Worm (Caenorhabditis elegans) whole organism, L1 larva: ENCODE measurements around the gene ZK795.2.

Experiments
- C04F5.9 ChIP-seq: sonication (generic microtip); optimal IDR thresholded peaks from 2 replicates; lab custom pipeline; 2016; ENCODE audit warnings: missing genetic modification characterization, missing compliant biosample characterization
- C16A3.4 ChIP-seq: fragments of 150-350 bp; optimal IDR thresholded peaks from 2 replicates; lab custom pipeline; 2014; ENCODE audit warnings: missing biosample characterization, missing genetic modification characterization
- F16B12.6 ChIP-seq: fragments of 150-350 bp; optimal IDR thresholded peaks from 2 replicates; lab custom pipeline; 2014; ENCODE audit warnings: missing biosample characterization, missing genetic modification characterization
- blmp-1 ChIP-seq: fragments of 150-350 bp; optimal IDR thresholded peaks from 2 replicates; lab custom pipeline; 2014; ENCODE audit warnings: missing biosample characterization, missing genetic modification characterization
- ceh-8 ChIP-seq: fragments of 200-800 bp; sonication (Bioruptor generic); optimal IDR thresholded peaks from 2 replicates; lab custom pipeline; 2018; ENCODE audit warnings: mild to moderate bottlenecking, missing genetic modification characterization, moderate library complexity, missing compliant biosample characterization
- ceh-82 ChIP-seq, 3 experiments: fragments of 150-350 bp in 1 of 3; sonication (generic microtip) in 2 of 3; optimal IDR thresholded peaks; 2 replicates each; lab custom pipeline; 2014 to 2017; ENCODE audit warnings: missing biosample characterization in 3 of 3, missing genetic modification characterization in 3 of 3
- ceh-88 ChIP-seq: fragments of 200-800 bp; sonication (Bioruptor generic); IDR thresholded peaks from 2 replicates; pipeline ENCODE4 v1.3.6; 2022; ENCODE audit warnings: missing genetic modification characterization, missing compliant biosample characterization
- ceh-90 ChIP-seq: sonication (generic microtip); optimal IDR thresholded peaks from 2 replicates; lab custom pipeline; 2016; ENCODE audit warnings: missing genetic modification characterization, missing compliant biosample characterization
- ces-1 ChIP-seq: fragments of 150-350 bp; optimal IDR thresholded peaks from 2 replicates; lab custom pipeline; 2014; ENCODE audit warnings: missing biosample characterization, missing genetic modification reagents, missing genetic modification characterization
- dpl-1 ChIP-seq, 3 experiments: fragments of 150-350 bp in 2 of 3; sonication (generic microtip) in 1 of 3; optimal IDR thresholded peaks; 2 replicates each; lab custom pipeline; 2014 to 2017; ENCODE audit warnings: missing biosample characterization in 3 of 3, missing genetic modification characterization in 3 of 3, missing genetic modification reagents in 3 of 3
- efl-1 ChIP-seq, 4 experiments: fragments of 150-350 bp; optimal IDR thresholded peaks in 3 of 4; peaks in 1 of 4; 1 replicate in 1 of 4; 2 replicates in 3 of 4; lab custom pipeline; 2014; ENCODE audit warnings: missing biosample characterization in 2 of 4, missing genetic modification characterization in 2 of 4, missing genetic modification reagents in 2 of 4
- efl-3 ChIP-seq: fragments of 200-800 bp; sonication (Bioruptor generic); optimal IDR thresholded peaks from 2 replicates; lab custom pipeline; 2018; ENCODE audit warnings: mild to moderate bottlenecking, missing genetic modification characterization, missing compliant biosample characterization
- egl-13 ChIP-seq: sonication (generic microtip); optimal IDR thresholded peaks from 2 replicates; lab custom pipeline; 2016; ENCODE audit warnings: missing genotype, missing genetic modification reagents, missing genetic modification characterization, missing compliant biosample characterization
- egl-27 ChIP-seq, 2 experiments: fragments of 150-350 bp in 1 of 2; sonication (generic microtip); optimal IDR thresholded peaks; 3 replicates each; lab custom pipeline; 2017 to 2018; ENCODE audit warnings: missing biosample characterization in 2 of 2, missing genetic modification characterization in 2 of 2, missing genetic modification reagents in 2 of 2
- elt-2 ChIP-seq: sonication (generic microtip); optimal IDR thresholded peaks from 2 replicates; lab custom pipeline; 2016; ENCODE audit warnings: missing genetic modification characterization, mild to moderate bottlenecking, inconsistent platforms, missing compliant biosample characterization, missing genetic modification reagents
- elt-3 ChIP-seq, 6 experiments: fragments of 150-350 bp in 1 of 6; sonication (generic microtip); optimal IDR thresholded peaks; 2 replicates each; lab custom pipeline; 2017 to 2018; ENCODE audit warnings: missing biosample characterization in 6 of 6, missing genetic modification characterization in 6 of 6, inconsistent platforms in 1 of 6
- ets-5 ChIP-seq: fragments of 200-800 bp; sonication (Bioruptor generic); IDR thresholded peaks from 2 replicates; pipeline ENCODE4 v1.3.6; 2022; ENCODE audit warnings: missing genetic modification characterization, missing compliant biosample characterization
- fkh-10 ChIP-seq: sonication (generic microtip); optimal IDR thresholded peaks from 2 replicates; lab custom pipeline; 2017; ENCODE audit warnings: missing biosample characterization, missing genetic modification reagents, missing genetic modification characterization
- fkh-4 ChIP-seq: sonication (generic microtip); optimal IDR thresholded peaks from 2 replicates; lab custom pipeline; 2016; ENCODE audit warnings: missing compliant biosample characterization, missing genetic modification characterization, borderline replicate concordance
- grh-1 ChIP-seq: fragments of 200-800 bp; sonication (Bioruptor generic); IDR thresholded peaks from 2 replicates; pipeline ENCODE4 v1.3.6; 2022; ENCODE audit warnings: missing genetic modification reagents, missing genetic modification characterization, missing compliant biosample characterization
- hlh-17 ChIP-seq: fragments of 200-800 bp; sonication (Bioruptor generic); optimal IDR thresholded peaks from 2 replicates; lab custom pipeline; 2018; ENCODE audit warnings: missing genetic modification characterization, mild to moderate bottlenecking, missing compliant biosample characterization, moderate library complexity, borderline replicate concordance
- irx-1 ChIP-seq: sonication (generic microtip); optimal IDR thresholded peaks from 2 replicates; lab custom pipeline; 2016; ENCODE audit warnings: missing genetic modification characterization, missing compliant biosample characterization
- jun-1 ChIP-seq: fragments of 150-350 bp; optimal IDR thresholded peaks from 2 replicates; lab custom pipeline; 2014; ENCODE audit warnings: missing biosample characterization, missing genetic modification reagents, missing genetic modification characterization
- lin-13 ChIP-seq: fragments of 150-350 bp; optimal IDR thresholded peaks from 2 replicates; lab custom pipeline; 2014; ENCODE audit warnings: missing biosample characterization, missing genetic modification reagents, missing genetic modification characterization
- lin-35 ChIP-seq, 2 experiments: fragments of 150-350 bp; optimal IDR thresholded peaks; 2 replicates each; lab custom pipeline; 2014; ENCODE audit warnings: missing biosample characterization in 2 of 2, missing genetic modification characterization in 2 of 2, missing genetic modification reagents in 2 of 2
- lin-39 ChIP-seq: fragments of 150-350 bp; optimal IDR thresholded peaks from 2 replicates; lab custom pipeline; 2014; ENCODE audit warnings: missing biosample characterization, missing genetic modification reagents, missing genetic modification characterization
- lir-3 ChIP-seq: sonication (generic microtip); optimal IDR thresholded peaks from 2 replicates; lab custom pipeline; 2016; ENCODE audit warnings: mild to moderate bottlenecking, missing genetic modification characterization, moderate library complexity, missing compliant biosample characterization; ENCODE audit not compliant: poor library complexity
- lsy-2 ChIP-seq, 2 experiments: fragments of 150-350 bp; optimal IDR thresholded peaks; 2 replicates each; lab custom pipeline; 2014; ENCODE audit warnings: missing biosample characterization in 2 of 2, missing genetic modification characterization in 2 of 2
- mdl-1 ChIP-seq, 2 experiments: fragments of 150-350 bp; optimal IDR thresholded peaks; 2 replicates each; lab custom pipeline; 2014 to 2017; ENCODE audit warnings: missing biosample characterization in 2 of 2, missing genetic modification characterization in 2 of 2, inconsistent platforms in 1 of 2
- nhr-11 ChIP-seq: fragments of 150-350 bp; optimal IDR thresholded peaks from 2 replicates; lab custom pipeline; 2014; ENCODE audit warnings: missing biosample characterization, missing genetic modification characterization
- nhr-19 ChIP-seq: fragments of 200-800 bp; sonication (Bioruptor generic); conservative IDR thresholded peaks from 2 replicates; pipeline ENCODE4 v1.3.6; 2022; ENCODE audit warnings: missing genetic modification characterization, missing compliant biosample characterization
- nhr-20 ChIP-seq: sonication (generic microtip); optimal IDR thresholded peaks from 2 replicates; lab custom pipeline; 2016; ENCODE audit warnings: mild to moderate bottlenecking, missing genetic modification characterization, missing compliant biosample characterization
- nhr-237 ChIP-seq: fragments of 150-350 bp; optimal IDR thresholded peaks from 2 replicates; lab custom pipeline; 2014; ENCODE audit warnings: missing biosample characterization, missing genetic modification characterization
- nhr-28 ChIP-seq: fragments of 150-350 bp; optimal IDR thresholded peaks from 2 replicates; lab custom pipeline; 2014; ENCODE audit warnings: missing biosample characterization, missing genetic modification characterization
- nhr-47 ChIP-seq: sonication (generic microtip); optimal IDR thresholded peaks from 2 replicates; lab custom pipeline; 2016; ENCODE audit warnings: mild to moderate bottlenecking, missing genetic modification characterization, moderate library complexity, missing compliant biosample characterization
- nhr-71 ChIP-seq: sonication (generic microtip); optimal IDR thresholded peaks from 2 replicates; lab custom pipeline; 2016; ENCODE audit warnings: mild to moderate bottlenecking, missing genetic modification characterization, moderate library complexity, missing compliant biosample characterization
- nhr-77 ChIP-seq: fragments of 150-350 bp; optimal IDR thresholded peaks from 2 replicates; lab custom pipeline; 2014; ENCODE audit warnings: missing biosample characterization, missing genetic modification characterization
- nhr-85 ChIP-seq: sonication (generic microtip); peaks from one replicate; lab custom pipeline; 2016; ENCODE audit warnings: missing genetic modification characterization, inconsistent platforms, missing compliant biosample characterization
- pag-3 ChIP-seq: sonication (generic microtip); optimal IDR thresholded peaks from 2 replicates; lab custom pipeline; 2017; ENCODE audit warnings: missing genetic modification characterization, mild to moderate bottlenecking, missing compliant biosample characterization, antibody characterized with exemption, borderline replicate concordance; ENCODE audit not compliant: insufficient read depth
- snpc-4 ChIP-seq: fragments of 150-350 bp; optimal IDR thresholded peaks from 2 replicates; lab custom pipeline; 2014; ENCODE audit warnings: missing biosample characterization, missing genetic modification characterization
- snu-23 ChIP-seq: sonication (generic microtip); optimal IDR thresholded peaks from 2 replicates; lab custom pipeline; 2016; ENCODE audit warnings: missing genetic modification characterization, missing compliant biosample characterization
- sox-4 ChIP-seq: sonication (generic microtip); optimal IDR thresholded peaks from 2 replicates; lab custom pipeline; 2016; ENCODE audit warnings: missing genetic modification characterization, missing compliant biosample characterization
- swsn-7 ChIP-seq: sonication (generic microtip); optimal IDR thresholded peaks from 2 replicates; lab custom pipeline; 2016; ENCODE audit warnings: missing genetic modification characterization, missing compliant biosample characterization
- tbx-2 ChIP-seq: sonication (generic microtip); optimal IDR thresholded peaks from 2 replicates; lab custom pipeline; 2016; ENCODE audit warnings: missing genetic modification characterization, missing compliant biosample characterization
- tlp-1 ChIP-seq: fragments of 150-350 bp; optimal IDR thresholded peaks from 2 replicates; lab custom pipeline; 2014; ENCODE audit warnings: missing biosample characterization, missing genetic modification characterization
- unc-86 ChIP-seq: sonication (generic microtip); optimal IDR thresholded peaks from 2 replicates; lab custom pipeline; 2016; ENCODE audit warnings: missing genetic modification characterization, missing compliant biosample characterization
- unc-98 ChIP-seq: fragments of 200-800 bp; sonication (Bioruptor generic); IDR thresholded peaks from 2 replicates; pipeline ENCODE4 v1.3.6; 2022; ENCODE audit warnings: missing genetic modification characterization, missing compliant biosample characterization
- ztf-11 ChIP-seq, 2 experiments: sonication (generic microtip); optimal IDR thresholded peaks; 2 replicates each; lab custom pipeline; 2016 to 2017; ENCODE audit warnings: missing genetic modification characterization in 2 of 2, missing biosample characterization in 1 of 2, missing compliant biosample characterization in 1 of 2
- ztf-4 ChIP-seq: fragments of 150-350 bp; optimal IDR thresholded peaks from 2 replicates; lab custom pipeline; 2014; ENCODE audit warnings: missing biosample characterization, missing genetic modification characterization

ZK795.2 gene

ce11 chrIV:12558925-12559450 is at the start of gene ZK795.2, which contains the start of gene ZK795.3 (continued):
- TF ChIP-seq tbx-2 (tag; lab: Kevin White, UChicago) (peak; percentile 62), ces-1 (GFP tag; lab: Kevin White, UChicago) (no peak), C04F5.9 (no peak), lin-35 (GFP tag; optimal IDR thresholded peaks at IDR 0.05; lab: Kevin White, UChicago) (peak; percentile 99), dpl-1 (GFP tag; optimal IDR thresholded peaks at IDR 0.05; lab: Kevin White, UChicago) (peak; percentile 98 to 99 (median 98)), elt-3 (tag; optimal IDR thresholded peaks at IDR 0.05; lab: Kevin White, UChicago) (peak in 2 of 6 experiments; percentile 26 to 43), hlh-17 (no peak), swsn-7 (tag; lab: Kevin White, UChicago) (peak; percentile 72), egl-13 (tag; lab: Kevin White, UChicago) (peak; percentile 10), ztf-4 (tag; lab: Kevin White, UChicago) (no peak), lin-13 (peak; percentile 69), ceh-82 (tag; optimal IDR thresholded peaks at IDR 0.05; lab: Kevin White, UChicago) (peak; percentile 64 to 74 (median 74)), sox-4 (tag; lab: Kevin White, UChicago) (no peak), C16A3.4 (tag; lab: Kevin White, UChicago) (peak; percentile 58), elt-2 (tag; lab: Kevin White, UChicago) (no peak), ets-5 (GFP tag; lab: Robert Waterston, UW) (no peak), nhr-47 (tag; lab: Kevin White, UChicago) (peak; percentile 78), ceh-90 (tag; lab: Kevin White, UChicago) (peak; percentile 47), nhr-19 (GFP tag; lab: Robert Waterston, UW) (peak; percentile 66), nhr-85 (tag; lab: Kevin White, UChicago) (peak; percentile 84), ceh-88 (GFP tag; lab: Robert Waterston, UW) (no peak), fkh-10 (GFP tag; lab: Kevin White, UChicago) (no peak)

ce11 chrIV:12605401-12605800 is 46.6 kb upstream of the ZK795.2 start, which contains the start of gene Y55D9A.2:
Gene Y55D9A.2 (minus strand): TSS chrIV:12605431.
- TF ChIP-seq elt-3 (tag; optimal IDR thresholded peaks at IDR 0.05; lab: Kevin White, UChicago) (no peak), fkh-4 (tag; lab: Kevin White, UChicago) (no peak), mdl-1 (tag; optimal IDR thresholded peaks at IDR 0.05; lab: Kevin White, UChicago) (no peak), nhr-71 (tag; lab: Kevin White, UChicago) (peak; percentile 62), lin-13 (no peak), ces-1 (GFP tag; lab: Kevin White, UChicago) (no peak), pag-3 (tag; lab: Kevin White, UChicago) (no peak), lin-39 (tag; lab: Kevin White, UChicago) (no peak), ets-5 (GFP tag; lab: Robert Waterston, UW) (no peak), unc-86 (tag; lab: Kevin White, UChicago) (no peak), nhr-11 (no peak), grh-1 (GFP tag; lab: Robert Waterston, UW) (no peak), F16B12.6 (tag; lab: Kevin White, UChicago) (peak; percentile 13), ztf-11 (tag; optimal IDR thresholded peaks at IDR 0.05; lab: Kevin White, UChicago) (peak in 1 of 2 experiments; percentile 12), irx-1 (tag; lab: Kevin White, UChicago) (no peak), nhr-77 (tag; lab: Kevin White, UChicago) (peak; percentile 18), nhr-20 (peak; percentile 17), egl-13 (tag; lab: Kevin White, UChicago) (no peak), ceh-8 (no peak), egl-27 (tag; optimal IDR thresholded peaks at IDR 0.05; lab: Kevin White, UChicago) (no peak), nhr-237 (tag; lab: Kevin White, UChicago) (no peak), jun-1 (no peak), lir-3 (no peak), efl-1 (optimal IDR thresholded peaks at IDR 0.05; lab: Kevin White, UChicago) (peak; percentile 48 to 52), efl-1 (GFP tag; optimal IDR thresholded peaks at IDR 0.05 in 1 of 2; lab: Kevin White, UChicago) (peak; percentile 57 to 89), lsy-2 (tag; optimal IDR thresholded peaks at IDR 0.05; lab: Kevin White, UChicago) (peak; percentile 52 to 71), unc-98 (GFP tag; lab: Robert Waterston, UW) (no peak), nhr-47 (tag; lab: Kevin White, UChicago) (no peak), hlh-17 (no peak), nhr-85 (tag; lab: Kevin White, UChicago) (no peak), snu-23 (GFP tag; lab: Kevin White, UChicago) (peak; percentile 64), snpc-4 (tag; lab: Kevin White, UChicago) (no peak), blmp-1 (tag; lab: Kevin White, UChicago) (no peak), tlp-1 (tag; lab: Kevin White, UChicago) (no peak), efl-3 (GFP tag; lab: Kevin White, UChicago) (no peak), nhr-28 (no peak)
